Worm (Caenorhabditis elegans): ENCODE measurements around the gene nol-56.
A peak's percentile ranks its signal among the peaks of the same experiment; 100 is the strongest.

The nol-56 gene

ce11 chrV:10363834-10364233 lies 11.1 kb upstream of the nol-56 start:
- TF ChIP-seq lin-13 (GFP tag; optimal IDR thresholded peaks at IDR 0.05) = no peak
- TF ChIP-seq mxl-2 (GFP tag; conservative IDR thresholded peaks at IDR 0.05) = no peak
- no peak for TF ChIP-seq ZK337.2 (GFP tag; IDR thresholded peaks at IDR 0.05)
- no peak for TF ChIP-seq spr-3 (GFP tag; optimal IDR thresholded peaks at IDR 0.05)
- TF ChIP-seq Y75B8A.6 (GFP tag; IDR thresholded peaks at IDR 0.05) = no peak
- TF ChIP-seq unc-62 (GFP tag; optimal IDR thresholded peaks at IDR 0.05 in 1 of 2) = peak in 1 of 2 experiments; percentile 93
- no peak for TF ChIP-seq unc-62 (tag; optimal IDR thresholded peaks at IDR 0.05)
- TF ChIP-seq daf-16 (GFP tag; optimal IDR thresholded peaks at IDR 0.05) = no peak
- TF ChIP-seq daf-16 (tag; optimal IDR thresholded peaks at IDR 0.05) = no peak

- no peak for TF ChIP-seq lin-15B (tag; optimal IDR thresholded peaks at IDR 0.05)
- peak; percentile 1 for TF ChIP-seq T20F7.1 (GFP tag; optimal IDR thresholded peaks at IDR 0.05)
- no peak for TF ChIP-seq Y105C5A.15 (GFP tag; IDR thresholded peaks at IDR 0.05)
- no peak for TF ChIP-seq unc-39 (tag; optimal IDR thresholded peaks at IDR 0.05)
- TF ChIP-seq fkh-10 (GFP tag; optimal IDR thresholded peaks at IDR 0.05) = peak; percentile 6
- TF ChIP-seq ztf-11 (tag; optimal IDR thresholded peaks at IDR 0.05) = no peak
- TF ChIP-seq lim-7 (GFP tag; IDR thresholded peaks at IDR 0.05) = no peak
- TF ChIP-seq dmd-8 (GFP tag; IDR thresholded peaks at IDR 0.05) = no peak
- no peak for TF ChIP-seq tag-97 (GFP tag; IDR thresholded peaks at IDR 0.05)
- TF ChIP-seq spr-1 (tag; optimal IDR thresholded peaks at IDR 0.05) = no peak
- TF ChIP-seq nhr-42 (GFP tag; IDR thresholded peaks at IDR 0.05) = no peak
- TF ChIP-seq lir-3 (tag; optimal IDR thresholded peaks at IDR 0.05) = no peak
- no peak for TF ChIP-seq fos-1 (tag; optimal IDR thresholded peaks at IDR 0.05)
- TF ChIP-seq saeg-2 (GFP tag; IDR thresholded peaks at IDR 0.05) = no peak
- peak; percentile 89 for TF ChIP-seq mes-2 (tag; optimal IDR thresholded peaks at IDR 0.05; ENCODE audit: poor library complexity, severe bottlenecking)
- peak; percentile 97 for TF ChIP-seq aha-1 (tag)
- TF ChIP-seq ceh-82 (tag; optimal IDR thresholded peaks at IDR 0.05) = no peak
- no peak for TF ChIP-seq nhr-111 (GFP tag; optimal IDR thresholded peaks at IDR 0.05)
- TF ChIP-seq php-3 (GFP tag; IDR thresholded peaks at IDR 0.05) = no peak
- peak; percentile 66 for TF ChIP-seq lin-13 (GFP tag; optimal IDR thresholded peaks at IDR 0.05)
- TF ChIP-seq nhr-76 (tag; optimal IDR thresholded peaks at IDR 0.05) = no peak
- TF ChIP-seq cey-2 (tag; optimal IDR thresholded peaks at IDR 0.05; ENCODE audit: borderline replicate concordance, insufficient read depth) = no peak
- no peak for TF ChIP-seq madf-5 (GFP tag; IDR thresholded peaks at IDR 0.05)
- no peak for TF ChIP-seq lin-29 (GFP tag; IDR thresholded peaks at IDR 0.05)
- TF ChIP-seq mxl-2 (GFP tag; conservative IDR thresholded peaks at IDR 0.05) = no peak
- TF ChIP-seq madf-9 (GFP tag; conservative IDR thresholded peaks at IDR 0.05) = no peak
- no peak for TF ChIP-seq aly-2 (tag; optimal IDR thresholded peaks at IDR 0.05)
- peak; percentile 13 for TF ChIP-seq ztf-7 (tag; optimal IDR thresholded peaks at IDR 0.05)
- no peak for TF ChIP-seq F49E8.2 (tag; optimal IDR thresholded peaks at IDR 0.05; ENCODE audit: borderline replicate concordance)
- no peak for TF ChIP-seq F26F4.8 (GFP tag; conservative IDR thresholded peaks at IDR 0.05)
- TF ChIP-seq lsy-2 (tag; optimal IDR thresholded peaks at IDR 0.05) = peak in 1 of 2 experiments; percentile 72
- no peak for TF ChIP-seq zfp-2 (tag; optimal IDR thresholded peaks at IDR 0.05)
- TF ChIP-seq nhr-28 (tag; optimal IDR thresholded peaks at IDR 0.05) = peak; percentile 38
- TF ChIP-seq unc-130 (GFP tag; optimal IDR thresholded peaks at IDR 0.05) = peak; percentile 20
- TF ChIP-seq F10B5.3 (tag; optimal IDR thresholded peaks at IDR 0.05) = no peak
- TF ChIP-seq dmd-6 (GFP tag; IDR thresholded peaks at IDR 0.05) = peak; percentile 56
- TF ChIP-seq Y5F2A.4 (GFP tag; optimal IDR thresholded peaks at IDR 0.05) = no peak
- TF ChIP-seq hlh-11 (tag; optimal IDR thresholded peaks at IDR 0.05) = peak; percentile 75
- TF ChIP-seq mep-1 (tag; optimal IDR thresholded peaks at IDR 0.05) = peak; percentile 66
- no peak for TF ChIP-seq attf-4 (tag; optimal IDR thresholded peaks at IDR 0.05)
- TF ChIP-seq unc-62 (GFP tag; optimal IDR thresholded peaks at IDR 0.05 in 1 of 2) = peak in 1 of 2 experiments; percentile 61
- no peak for TF ChIP-seq unc-62 (tag; optimal IDR thresholded peaks at IDR 0.05)
- no peak for TF ChIP-seq R02D3.7 (tag; optimal IDR thresholded peaks at IDR 0.05)
- TF ChIP-seq dmd-9 (GFP tag; IDR thresholded peaks at IDR 0.05) = no peak
- TF ChIP-seq egl-27 (tag; optimal IDR thresholded peaks at IDR 0.05) = no peak
- TF ChIP-seq ceh-62 (tag; optimal IDR thresholded peaks at IDR 0.05) = no peak
Observed at ce11 chrV:10361830-10362397, 9.1 kb upstream of the nol-56 start, which contains the start of gene cash-1. Gene cash-1 (plus strand): TSS chrV:10362261.

Data from whole organism, L4 larva.